Worm (Caenorhabditis elegans): Measurements from ENCODE around the gene W06E11.1.

Gene W06E11.1

DNA sequence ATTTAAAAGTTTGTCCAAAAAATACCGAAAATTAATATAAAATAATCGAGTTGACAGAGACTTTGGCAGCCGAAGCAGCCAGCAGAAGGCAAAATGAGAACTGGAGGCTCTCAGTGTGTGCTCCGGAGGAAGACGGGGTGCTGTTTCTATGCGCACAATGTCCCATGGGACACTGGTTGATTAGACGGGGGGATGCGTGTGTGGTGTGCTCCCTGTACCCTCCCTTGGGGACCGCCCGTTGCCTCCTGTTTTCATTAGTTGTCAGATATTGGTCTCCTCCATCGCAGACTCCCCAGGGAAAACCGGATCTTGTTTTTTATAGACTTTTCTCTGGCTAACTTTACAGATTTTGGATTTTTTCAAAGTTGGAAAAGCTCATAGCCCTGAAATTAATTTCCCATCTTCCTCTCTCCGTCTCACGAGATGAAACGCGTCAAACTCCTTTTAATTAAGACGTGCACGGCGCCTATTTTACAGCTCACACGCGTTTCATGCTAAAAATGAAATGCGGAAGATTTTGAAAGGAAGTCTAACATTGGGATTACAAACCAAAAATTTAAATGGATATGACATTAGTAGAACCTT, 23.4 kb downstream of the W06E11.1 start, which contains the start of gene C09F5.3:
TSS of gene C09F5.3 (minus strand) at position 94 of the 585 bp plus-strand sequence.
- no peak for TF ChIP-seq unc-120 (tag; optimal IDR thresholded peaks at IDR 0.05; ENCODE audit: poor library complexity, severe bottlenecking)
- no peak for TF ChIP-seq sem-2 (GFP tag; optimal IDR thresholded peaks at IDR 0.05)
- no peak for TF ChIP-seq unc-39 (tag; optimal IDR thresholded peaks at IDR 0.05)
- no peak for TF ChIP-seq ham-2 (GFP tag; optimal IDR thresholded peaks at IDR 0.05)
- no peak for TF ChIP-seq pha-4 (tag; optimal IDR thresholded peaks at IDR 0.05)
- TF ChIP-seq hlh-1 (tag; optimal IDR thresholded peaks at IDR 0.05) = no peak
- TF ChIP-seq tbx-8 (GFP tag; optimal IDR thresholded peaks at IDR 0.05) = no peak
- TF ChIP-seq elt-3 (tag; optimal IDR thresholded peaks at IDR 0.05) = no peak
- TF ChIP-seq ceh-43 (GFP tag; optimal IDR thresholded peaks at IDR 0.05) = no peak
- no peak for TF ChIP-seq nhr-237 (tag; optimal IDR thresholded peaks at IDR 0.05)
- no peak for TF ChIP-seq elt-1 (tag; optimal IDR thresholded peaks at IDR 0.05; ENCODE audit: borderline replicate concordance, insufficient read depth)
- no peak for TF ChIP-seq lin-32 (GFP tag; optimal IDR thresholded peaks at IDR 0.05)
- no peak for TF ChIP-seq mls-2 (tag; optimal IDR thresholded peaks at IDR 0.05)
- TF ChIP-seq flh-1 (GFP tag; optimal IDR thresholded peaks at IDR 0.05) = no peak
- TF ChIP-seq ceh-39 (tag; optimal IDR thresholded peaks at IDR 0.05) = no peak
- no peak for TF ChIP-seq mep-1 (tag; optimal IDR thresholded peaks at IDR 0.05)
- no peak for TF ChIP-seq unc-62 (GFP tag; optimal IDR thresholded peaks at IDR 0.05)

- TF ChIP-seq bed-3 (GFP tag; optimal IDR thresholded peaks at IDR 0.05) (no peak), sptf-1 (tag; optimal IDR thresholded peaks at IDR 0.05) (no peak), cnd-1 (tag; optimal IDR thresholded peaks at IDR 0.05) (no peak), nhr-76 (tag; optimal IDR thresholded peaks at IDR 0.05) (no peak), unc-120 (tag; optimal IDR thresholded peaks at IDR 0.05; ENCODE audit: poor library complexity, severe bottlenecking) (peak; percentile 37), nhr-237 (tag; optimal IDR thresholded peaks at IDR 0.05) (no peak), mep-1 (tag; optimal IDR thresholded peaks at IDR 0.05) (no peak), mls-2 (tag; optimal IDR thresholded peaks at IDR 0.05) (no peak), hlh-1 (tag; optimal IDR thresholded peaks at IDR 0.05) (no peak), mab-5 (tag; optimal IDR thresholded peaks at IDR 0.05) (no peak), ces-1 (GFP tag; optimal IDR thresholded peaks at IDR 0.05) (peak; percentile 93), flh-1 (GFP tag; optimal IDR thresholded peaks at IDR 0.05) (no peak), unc-62 (GFP tag; optimal IDR thresholded peaks at IDR 0.05) (no peak), lsy-2 (tag; optimal IDR thresholded peaks at IDR 0.05) (no peak)
These were observed 26.5 kb downstream of the W06E11.1 start, which contains the start of gene W02B3.3 for ce11 chrIII:668303-668893. TSS of gene W02B3.3 (minus strand) at chrIII:668433.

DNA sequence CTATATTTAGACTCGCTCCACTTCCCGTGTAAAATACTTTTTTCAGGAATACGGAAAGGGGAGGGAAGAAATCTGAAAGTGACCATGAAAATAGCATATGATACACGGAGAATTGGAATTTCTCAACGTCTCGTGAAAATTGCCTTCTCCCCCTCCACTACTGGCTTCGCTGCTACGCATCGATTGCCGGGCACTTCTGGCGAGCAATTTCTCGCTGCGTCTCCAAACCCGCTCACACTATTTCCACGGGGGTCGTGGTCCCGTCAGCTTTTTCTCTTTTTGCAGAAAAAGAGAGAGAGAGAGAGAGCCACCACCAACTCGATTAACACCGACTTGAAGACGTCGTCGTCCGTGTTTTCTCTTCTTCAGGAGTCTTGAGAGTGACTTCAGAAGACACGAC, 29.1 kb downstream of the W06E11.1 start:
- TF ChIP-seq ces-1 (GFP tag; optimal IDR thresholded peaks at IDR 0.05) (peak; percentile 97), nhr-28 (tag; optimal IDR thresholded peaks at IDR 0.05) (no peak), blmp-1 (tag; optimal IDR thresholded peaks at IDR 0.05) (no peak), unc-120 (tag; optimal IDR thresholded peaks at IDR 0.05; ENCODE audit: poor library complexity, severe bottlenecking) (peak; percentile 35), mep-1 (tag; optimal IDR thresholded peaks at IDR 0.05) (peak; percentile 41)

DNA sequence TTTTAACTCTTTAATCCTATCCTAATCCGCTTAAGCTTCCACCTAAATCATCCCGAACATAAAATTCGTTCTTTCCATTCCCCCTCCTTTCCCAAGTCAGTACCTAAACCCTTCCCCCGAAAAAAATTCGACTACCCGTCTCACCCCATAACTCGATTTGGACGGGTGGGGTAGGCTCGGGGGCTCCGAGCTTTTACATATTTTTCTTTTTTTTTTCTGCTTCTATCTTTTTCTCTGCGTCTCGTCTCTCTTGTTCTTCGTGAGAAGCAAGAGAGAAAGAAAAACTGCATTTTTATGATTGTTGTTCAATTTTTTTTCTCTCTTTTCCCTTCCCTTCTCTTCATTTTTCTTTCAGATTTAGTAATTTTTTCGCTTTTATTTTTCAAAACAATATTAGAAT, 33.6 kb downstream of the W06E11.1 start:
- TF ChIP-seq nhr-76 (tag; optimal IDR thresholded peaks at IDR 0.05) (no peak), ces-1 (GFP tag; optimal IDR thresholded peaks at IDR 0.05) (peak; percentile 96)

DNA sequence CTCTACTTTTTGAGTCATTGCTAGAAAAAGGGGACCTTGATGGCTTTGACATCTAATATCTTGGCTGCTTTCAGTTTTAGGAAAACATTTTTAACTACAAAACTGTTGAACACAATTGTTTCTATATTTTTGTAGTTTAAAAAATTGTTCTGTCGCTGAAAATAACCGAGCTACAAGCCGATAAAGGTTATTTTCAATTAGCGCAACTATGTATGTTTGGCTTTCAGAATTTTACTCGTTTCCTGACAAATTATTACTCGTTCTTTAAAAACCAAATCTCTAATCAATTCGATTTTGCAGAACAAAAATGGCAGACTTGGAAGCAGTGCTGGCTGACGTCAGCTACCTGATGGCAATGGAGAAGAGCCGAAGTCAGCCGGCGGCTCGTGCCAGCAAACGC, 34.0 kb downstream of the W06E11.1 start, which contains the start of gene grk-2:
TSS of gene grk-2 (plus strand) at position 301 of the 400 bp plus-strand sequence.
- TF ChIP-seq ceh-83 (GFP tag; optimal IDR thresholded peaks at IDR 0.05) (no peak), ceh-39 (tag; optimal IDR thresholded peaks at IDR 0.05) (no peak), hlh-1 (tag; optimal IDR thresholded peaks at IDR 0.05) (no peak), nhr-2 (tag; optimal IDR thresholded peaks at IDR 0.05) (no peak), unc-39 (tag; optimal IDR thresholded peaks at IDR 0.05) (no peak)

DNA sequence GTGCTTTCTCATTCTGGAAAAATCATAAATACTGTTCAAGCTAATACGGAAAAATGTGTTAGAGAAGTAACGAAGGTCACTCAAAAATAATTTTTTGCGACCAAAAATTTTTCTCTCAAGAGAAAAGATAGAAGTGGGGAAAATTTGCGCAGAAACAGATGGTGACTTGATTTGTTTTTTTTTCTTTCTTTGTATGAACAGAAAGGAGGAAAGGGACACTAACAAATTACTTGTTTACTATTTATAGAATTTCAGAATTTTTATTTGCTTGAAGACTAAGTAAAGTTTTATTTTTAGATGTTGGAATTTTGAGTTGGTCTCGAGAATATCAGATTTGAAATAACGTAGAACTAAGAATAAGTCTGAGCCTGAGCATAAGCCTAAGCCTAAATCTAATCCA, 41.5 kb downstream of the W06E11.1 start, which contains the start of gene W02B3.4:
TSS of gene W02B3.4 (minus strand) at position 101 of the 400 bp plus-strand sequence.
- TF ChIP-seq nhr-12 (tag; optimal IDR thresholded peaks at IDR 0.05) (no peak), sptf-1 (tag; optimal IDR thresholded peaks at IDR 0.05) (no peak)

Measured in whole organism, mixed stage, embryonic.